Worm (Caenorhabditis elegans) whole organism, young adult: ENCODE results near the gene peli-1.
A peak's percentile ranks its signal among the peaks of the same experiment; 100 is the strongest.

Experiments used
- C06A6.2 ChIP-seq: fragments of 200-800 bp; sonication (Bioruptor generic); conservative IDR thresholded peaks from 2 replicates; pipeline ENCODE4 v1.3.6; 2022; ENCODE audit warnings: missing genetic modification characterization, missing compliant biosample characterization
- F33H1.4 ChIP-seq: fragments of 200-800 bp; sonication (Bioruptor generic); IDR thresholded peaks from 2 replicates; pipeline ENCODE4 v1.3.6; 2022; ENCODE audit warnings: missing genetic modification reagents, missing genetic modification characterization, missing compliant biosample characterization
- F57C9.4 ChIP-seq: sonication (generic microtip); optimal IDR thresholded peaks from 2 replicates; lab custom pipeline; 2017; ENCODE audit warnings: mild to moderate bottlenecking, missing genetic modification characterization, missing compliant biosample characterization
- K12H6.12 ChIP-seq: fragments of 200-800 bp; sonication (Bioruptor generic); optimal IDR thresholded peaks from 2 replicates; lab custom pipeline; 2018; ENCODE audit warnings: mild to moderate bottlenecking, missing genetic modification characterization, missing compliant biosample characterization
- Y56A3A.18 ChIP-seq: fragments of 200-800 bp; sonication (Bioruptor generic); IDR thresholded peaks from 2 replicates; pipeline ENCODE4 v1.3.6; 2022; ENCODE audit warnings: missing genetic modification reagents, missing genetic modification characterization, missing compliant biosample characterization
- Y79H2A.3 ChIP-seq: fragments of 200-800 bp; sonication (Bioruptor generic); conservative IDR thresholded peaks from 2 replicates; pipeline ENCODE4 v1.3.6; 2022; ENCODE audit warnings: missing genetic modification reagents, missing genetic modification characterization, missing compliant biosample characterization
- ama-1 ChIP-seq, 3 experiments: fragments of 150-350 bp in 1 of 3; sonication (generic microtip) in 2 of 3; optimal IDR thresholded peaks; 2 replicates each; lab custom pipeline; 2014 to 2018; ENCODE audit warnings: missing biosample characterization in 2 of 3, missing genetic modification characterization in 2 of 3, missing genetic modification reagents in 2 of 3
- attf-5 ChIP-seq: fragments of 200-800 bp; sonication (Bioruptor generic); optimal IDR thresholded peaks from 2 replicates; lab custom pipeline; 2018; ENCODE audit warnings: mild to moderate bottlenecking, missing genetic modification characterization, missing compliant biosample characterization
- bed-1 ChIP-seq: fragments of 200-800 bp; sonication (Bioruptor generic); IDR thresholded peaks from 2 replicates; pipeline ENCODE4 v1.3.6; 2022; ENCODE audit warnings: missing genetic modification reagents, missing genetic modification characterization, missing compliant biosample characterization
- cebp-1 ChIP-seq, 2 experiments: fragments of 200-800 bp in 1 of 2; sonication (Bioruptor generic) in 1 of 2; sonication (generic microtip) in 1 of 2; IDR thresholded peaks in 1 of 2; optimal IDR thresholded peaks in 1 of 2; 2 replicates each; pipeline versions ENCODE4 v1.3.6 to Lab custom; 2017 to 2022; ENCODE audit warnings: missing compliant biosample characterization in 2 of 2, missing genetic modification characterization in 2 of 2, mild to moderate bottlenecking in 1 of 2, missing genetic modification reagents in 1 of 2, moderate library complexity in 1 of 2
- ceh-58 ChIP-seq: fragments of 200-800 bp; sonication (Bioruptor generic); IDR thresholded peaks from 2 replicates; pipeline ENCODE4 v1.3.6; 2022; ENCODE audit warnings: missing genetic modification characterization, missing compliant biosample characterization
- ceh-79 ChIP-seq: sonication (generic microtip); optimal IDR thresholded peaks from 2 replicates; lab custom pipeline; 2017; ENCODE audit warnings: mild to moderate bottlenecking, missing genetic modification characterization, missing compliant biosample characterization
- hlh-12 ChIP-seq: sonication (generic microtip); optimal IDR thresholded peaks from 2 replicates; lab custom pipeline; 2016; ENCODE audit warnings: missing genetic modification characterization, missing compliant biosample characterization
- hlh-26 ChIP-seq: fragments of 200-800 bp; sonication (Bioruptor generic); conservative IDR thresholded peaks from 2 replicates; pipeline ENCODE4 v1.3.6; 2022; ENCODE audit warnings: missing genetic modification reagents, missing genetic modification characterization, missing compliant biosample characterization
- hmg-1.2 ChIP-seq: fragments of 200-800 bp; sonication (Bioruptor generic); IDR thresholded peaks from 2 replicates; pipeline ENCODE4 v1.3.6; 2022; ENCODE audit warnings: missing genetic modification reagents, missing genetic modification characterization, missing compliant biosample characterization
- let-607 ChIP-seq, 2 experiments: fragments of 200-800 bp in 1 of 2; sonication (Bioruptor generic) in 1 of 2; sonication (generic microtip) in 1 of 2; optimal IDR thresholded peaks; 2 replicates each; lab custom pipeline; 2016 to 2018; ENCODE audit warnings: mild to moderate bottlenecking in 2 of 2, missing compliant biosample characterization in 2 of 2, missing genetic modification characterization in 2 of 2, moderate library complexity in 2 of 2, missing genotype in 1 of 2
- lsl-1 ChIP-seq: fragments of 200-800 bp; sonication (Bioruptor generic); optimal IDR thresholded peaks from 2 replicates; lab custom pipeline; 2018; ENCODE audit warnings: mild to moderate bottlenecking, missing genetic modification characterization, moderate library complexity, missing compliant biosample characterization
- madf-10 ChIP-seq: sonication (generic microtip); optimal IDR thresholded peaks from 2 replicates; lab custom pipeline; 2016; ENCODE audit warnings: mild to moderate bottlenecking, missing genetic modification characterization, missing compliant biosample characterization
- mcd-1 ChIP-seq: fragments of 200-800 bp; sonication (Bioruptor generic); IDR thresholded peaks from 2 replicates; pipeline ENCODE4 v1.3.6; 2022; ENCODE audit warnings: missing genetic modification reagents, missing genetic modification characterization, missing compliant biosample characterization
- mel-28 ChIP-seq: sonication (generic microtip); optimal IDR thresholded peaks from 2 replicates; lab custom pipeline; 2016; ENCODE audit warnings: borderline replicate concordance, mild to moderate bottlenecking, missing genetic modification characterization, missing compliant biosample characterization
- mxl-1 ChIP-seq: sonication (generic microtip); optimal IDR thresholded peaks from 2 replicates; lab custom pipeline; 2016; ENCODE audit warnings: missing genetic modification characterization, missing compliant biosample characterization
- nhr-80 ChIP-seq: sonication (generic microtip); optimal IDR thresholded peaks from 2 replicates; lab custom pipeline; 2016; ENCODE audit warnings: missing genetic modification characterization, missing compliant biosample characterization
- pbrm-1 ChIP-seq: fragments of 200-800 bp; sonication (Bioruptor generic); IDR thresholded peaks from 2 replicates; pipeline ENCODE4 v1.3.6; 2022; ENCODE audit warnings: missing genetic modification reagents, missing genetic modification characterization, missing compliant biosample characterization
- rpc-1 ChIP-seq, 2 experiments: fragments of 150-350 bp in 1 of 2; sonication (generic microtip) in 1 of 2; optimal IDR thresholded peaks; 2 replicates each; lab custom pipeline; 2014 to 2018; ENCODE audit warnings: missing biosample characterization in 1 of 2, missing genetic modification characterization in 1 of 2, missing genetic modification reagents in 1 of 2, missing genotype in 1 of 2
- sea-2 ChIP-seq: fragments of 200-800 bp; sonication (Bioruptor generic); IDR thresholded peaks from 2 replicates; pipeline ENCODE4 v1.3.6; 2022; ENCODE audit warnings: missing genetic modification characterization, missing compliant biosample characterization
- sptf-2 ChIP-seq: fragments of 200-800 bp; sonication (Bioruptor generic); optimal IDR thresholded peaks from 2 replicates; lab custom pipeline; 2018; ENCODE audit warnings: mild to moderate bottlenecking, missing genetic modification characterization, missing compliant biosample characterization
- tlf-1 ChIP-seq: fragments of 200-800 bp; sonication (Bioruptor generic); optimal IDR thresholded peaks from 2 replicates; lab custom pipeline; 2018; ENCODE audit warnings: mild to moderate bottlenecking, missing genetic modification characterization, missing compliant biosample characterization
- xnd-1 ChIP-seq: sonication (generic microtip); optimal IDR thresholded peaks from 2 replicates; lab custom pipeline; 2016; ENCODE audit warnings: missing genotype, missing genetic modification reagents, missing genetic modification characterization, missing compliant biosample characterization
- zfh-2 ChIP-seq: fragments of 200-800 bp; sonication (Bioruptor generic); conservative IDR thresholded peaks from 2 replicates; pipeline ENCODE4 v1.3.6; 2022; ENCODE audit warnings: missing genetic modification reagents, missing genetic modification characterization, missing compliant biosample characterization
- ztf-22 ChIP-seq: fragments of 200-800 bp; sonication (Bioruptor generic); optimal IDR thresholded peaks from 2 replicates; lab custom pipeline; 2018; ENCODE audit warnings: mild to moderate bottlenecking, missing genetic modification characterization, moderate library complexity, missing compliant biosample characterization
- ztf-26 ChIP-seq: sonication (generic microtip); optimal IDR thresholded peaks from 2 replicates; lab custom pipeline; 2017; ENCODE audit warnings: missing genetic modification characterization, missing compliant biosample characterization

The peli-1 gene

DNA sequence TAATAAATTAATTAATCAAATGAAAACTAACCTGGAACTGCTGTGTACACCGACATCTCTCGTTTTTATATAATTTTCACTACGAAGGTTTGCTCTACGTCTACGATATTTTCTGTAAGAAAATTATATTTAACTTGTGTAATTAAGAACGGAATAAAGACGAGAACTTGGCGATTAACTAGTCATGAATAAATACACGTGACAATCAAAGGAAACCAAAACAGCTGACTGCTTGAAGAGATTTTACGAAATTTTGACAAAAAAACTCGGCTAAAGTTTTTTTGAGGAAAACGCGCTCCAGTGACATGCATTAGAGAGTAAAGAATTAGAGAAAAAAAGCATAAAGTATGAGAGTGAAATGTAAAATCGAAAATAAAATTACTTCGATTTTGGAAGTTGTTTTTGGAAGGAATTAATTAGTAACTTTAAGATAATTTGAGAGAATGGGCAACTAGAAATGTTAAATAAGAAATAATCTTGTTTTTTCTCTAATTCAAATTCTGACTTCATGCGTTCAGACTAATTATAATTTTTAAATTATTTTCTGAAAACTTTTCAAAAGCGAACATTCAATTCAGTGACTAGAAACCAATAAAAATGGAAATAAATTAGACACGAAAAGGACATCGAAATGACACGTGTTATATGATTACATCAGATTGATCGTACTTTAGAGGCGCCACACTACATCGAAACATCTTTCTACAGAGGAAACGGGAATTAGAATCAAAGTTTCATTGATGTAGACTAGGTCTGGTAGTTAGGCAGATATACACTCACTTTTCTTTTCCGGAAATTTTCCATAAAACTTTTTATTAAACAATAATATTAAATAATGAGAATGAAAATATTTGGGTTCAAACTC is 18.3 kb upstream of the peli-1 start, which contains the start of gene F25B4.7:
F25B4.7 (minus strand) TSS at position 112 of the 865 bp plus-strand sequence.
- TF ChIP-seq cebp-1 (GFP tag; IDR thresholded peaks at IDR 0.05; lab: Robert Waterston, UW) (no peak), cebp-1 (tag; optimal IDR thresholded peaks at IDR 0.05; lab: Kevin White, UChicago) (peak; percentile 40), nhr-80 (peak; percentile 9), ceh-79 (tag; lab: Kevin White, UChicago) (no peak), ama-1 (optimal IDR thresholded peaks at IDR 0.05; lab: Kevin White, UChicago) (no peak), ama-1 (GFP tag; optimal IDR thresholded peaks at IDR 0.05; lab: Kevin White, UChicago) (no peak), attf-5 (GFP tag; lab: Kevin White, UChicago) (peak; percentile 25), mxl-1 (tag; lab: Kevin White, UChicago) (no peak), lsl-1 (no peak), ceh-58 (GFP tag; lab: Robert Waterston, UW) (no peak), ztf-22 (no peak), let-607 (tag; optimal IDR thresholded peaks at IDR 0.05; lab: Kevin White, UChicago) (peak in 1 of 2 experiments; percentile 64), mcd-1 (GFP tag; lab: Robert Waterston, UW) (peak; percentile 6; the same call in 1 of the 2 replicates), hmg-1.2 (peak; percentile 78; the same call in 1 of the 2 replicates), ztf-26 (tag; lab: Kevin White, UChicago) (no peak), F57C9.4 (tag; lab: Kevin White, UChicago) (no peak)

- TF ChIP-seq rpc-1 (optimal IDR thresholded peaks at IDR 0.05; lab: Kevin White, UChicago) (no peak), rpc-1 (tag; optimal IDR thresholded peaks at IDR 0.05; lab: Kevin White, UChicago) (no peak), sptf-2 (GFP tag; lab: Kevin White, UChicago) (no peak), mel-28 (tag; lab: Kevin White, UChicago) (no peak), xnd-1 (tag; lab: Kevin White, UChicago) (no peak), madf-10 (tag; lab: Kevin White, UChicago) (no peak)
- TF ChIP-seq, all 124 proteins: peak for 0
Observed at ce11 chrV:5691665-5692407, 13.8 kb upstream of the peli-1 start, which contains the start of gene F25B4.8. Gene F25B4.8 (minus strand): TSS chrV:5691715.

ce11 chrV:5693595-5693994 is 12.0 kb upstream of the peli-1 start:
- TF ChIP-seq sptf-2 (GFP tag; lab: Kevin White, UChicago): no peak
- TF ChIP-seq ztf-26 (tag; lab: Kevin White, UChicago): no peak
- TF ChIP-seq C06A6.2 (GFP tag; lab: Robert Waterston, UW): no peak
- TF ChIP-seq, all 124 proteins: peak for 0

- TF ChIP-seq nhr-80: peak; percentile 23
- no peak for TF ChIP-seq Y79H2A.3 (GFP tag; lab: Robert Waterston, UW)
- no peak for TF ChIP-seq tlf-1 (GFP tag; lab: Kevin White, UChicago)
- TF ChIP-seq zfh-2 (GFP tag; lab: Robert Waterston, UW): no peak
- peak; percentile 13 for TF ChIP-seq ztf-26 (tag; lab: Kevin White, UChicago)
- no peak for TF ChIP-seq hlh-12
- no peak for TF ChIP-seq K12H6.12 (tag; lab: Kevin White, UChicago)
Observed at ce11 chrV:5695635-5696034, 10.0 kb upstream of the peli-1 start.

ce11 chrV:5696177-5696576 is 9.4 kb upstream of the peli-1 start:
- TF ChIP-seq hlh-26 (GFP tag; lab: Robert Waterston, UW) (no peak), nhr-80 (no peak), pbrm-1 (GFP tag; lab: Robert Waterston, UW) (no peak), Y56A3A.18 (no peak), bed-1 (GFP tag; lab: Robert Waterston, UW) (no peak), F33H1.4 (GFP tag; lab: Robert Waterston, UW) (no peak), sea-2 (GFP tag; lab: Robert Waterston, UW) (no peak)
- TF ChIP-seq, all 124 proteins: peak for 0
